Fruit fly (Drosophila melanogaster): ENCODE results near the gene CG4928.

Gene CG4928

DNA sequence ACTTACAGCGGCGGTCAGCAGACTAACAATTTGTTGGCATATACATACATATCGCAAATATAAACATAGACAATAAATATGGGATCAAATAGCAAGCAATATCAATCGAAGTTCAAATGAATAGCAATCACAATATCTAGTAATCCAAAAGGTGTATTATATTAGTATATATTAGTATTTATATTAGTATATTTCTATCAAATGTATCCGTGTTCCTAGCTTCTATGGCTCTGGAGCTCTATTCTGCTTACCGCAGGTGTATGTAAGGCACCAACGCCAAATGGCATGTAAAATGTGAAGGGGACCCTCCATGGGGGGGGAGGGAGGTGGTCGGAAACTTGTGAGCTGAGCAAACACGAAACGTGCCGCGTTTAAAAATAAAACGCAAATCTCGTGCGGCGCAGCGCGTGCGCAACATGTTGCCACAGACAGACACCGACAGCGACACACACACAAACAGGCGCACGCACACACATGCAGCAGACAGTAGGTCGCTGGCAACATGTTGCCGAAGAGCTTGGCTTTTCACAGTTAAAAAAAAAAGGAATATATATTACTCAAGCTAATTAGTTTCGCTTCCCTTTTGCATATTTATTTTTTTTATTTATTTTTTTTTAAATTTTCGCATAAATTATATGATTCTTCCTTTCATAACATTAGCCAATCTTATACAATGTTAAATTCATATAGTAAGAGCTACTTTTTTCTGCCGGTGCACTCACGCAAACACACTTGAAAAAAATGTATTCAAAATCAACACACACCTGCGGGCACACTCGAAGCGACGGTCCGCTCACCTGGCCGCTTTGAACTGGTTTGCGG is 17.7 kb downstream of the CG4928 start (continued):
- no peak for TF ChIP-seq schlank (tag; optimal IDR thresholded peaks at IDR 0.05)
- TF ChIP-seq eve (GFP tag; optimal IDR thresholded peaks at IDR 0.05): peak in 1 of 2 experiments; percentile 64
- 0 out of 3 replicates have a peak, but pooled peaks have one; percentile 32 for TF ChIP-seq Dbx (GFP tag; IDR thresholded peaks at IDR 0.05)
- no peak for TF ChIP-seq CG12744 (GFP tag; optimal IDR thresholded peaks at IDR 0.05)
- TF ChIP-seq dysf (GFP tag; IDR thresholded peaks at IDR 0.05): peak; percentile 80
- TF ChIP-seq Fer2 (tag; optimal IDR thresholded peaks at IDR 0.05): peak; percentile 27
- no peak for TF ChIP-seq luna (GFP tag; optimal IDR thresholded peaks at IDR 0.05)
- TF ChIP-seq dpn (GFP tag; optimal IDR thresholded peaks at IDR 0.05): peak; percentile 32 to 45
- TF ChIP-seq CG10209 (GFP tag; optimal IDR thresholded peaks at IDR 0.05): peak; percentile 55
- no peak for TF ChIP-seq otp (GFP tag; IDR thresholded peaks at IDR 0.05)
- TF ChIP-seq ato (GFP tag; IDR thresholded peaks at IDR 0.05; ENCODE audit: partially characterized antibody): no peak
- no peak for TF ChIP-seq CG34224 (GFP tag; IDR thresholded peaks at IDR 0.05; ENCODE audit: partially characterized antibody)
- no peak for TF ChIP-seq grn (GFP tag; optimal IDR thresholded peaks at IDR 0.05)
- TF ChIP-seq hkb (optimal IDR thresholded peaks at IDR 0.05): no peak
- TF ChIP-seq hkb (GFP tag; IDR thresholded peaks at IDR 0.05): peak; percentile 79
- peak; percentile 46 for TF ChIP-seq CG9437 (GFP tag; optimal IDR thresholded peaks at IDR 0.05)
- no peak for TF ChIP-seq CG2116 (GFP tag; optimal IDR thresholded peaks at IDR 0.05)
- TF ChIP-seq al (GFP tag; IDR thresholded peaks at IDR 0.05): peak; percentile 56
- no peak for TF ChIP-seq Atf3 (GFP tag; optimal IDR thresholded peaks at IDR 0.05)
- peak; percentile 70 for TF ChIP-seq Sox100B (GFP tag; optimal IDR thresholded peaks at IDR 0.05)
- peak; percentile 49 for TF ChIP-seq CG4820 (GFP tag; optimal IDR thresholded peaks at IDR 0.05)
- TF ChIP-seq NK7.1 (GFP tag; optimal IDR thresholded peaks at IDR 0.05): no peak
- no peak for TF ChIP-seq ash1 (GFP tag; optimal IDR thresholded peaks at IDR 0.05)
- no peak for TF ChIP-seq gro (GFP tag; optimal IDR thresholded peaks at IDR 0.05)
- peak; percentile 57 for TF ChIP-seq H2.0 (GFP tag; IDR thresholded peaks at IDR 0.05)
- TF ChIP-seq CG11504 (tag; optimal IDR thresholded peaks at IDR 0.05): peak; percentile 100
- TF ChIP-seq fu2 (GFP tag; optimal IDR thresholded peaks at IDR 0.05): no peak
- no peak for TF ChIP-seq jumu (GFP tag; optimal IDR thresholded peaks at IDR 0.05)
- TF ChIP-seq Dip2 (GFP tag; IDR thresholded peaks at IDR 0.05): no peak
- TF ChIP-seq CG12391 (tag; optimal IDR thresholded peaks at IDR 0.05): peak; percentile 63
- peak; percentile 62 for TF ChIP-seq E2f1 (GFP tag; IDR thresholded peaks at IDR 0.05)
- TF ChIP-seq CG11398 (GFP tag; optimal IDR thresholded peaks at IDR 0.05): no peak
- TF ChIP-seq crp (GFP tag; optimal IDR thresholded peaks at IDR 0.05): no peak
- no peak for TF ChIP-seq hth (optimal IDR thresholded peaks at IDR 0.05)
- peak; percentile 48 for TF ChIP-seq D19A (tag; optimal IDR thresholded peaks at IDR 0.05)
- TF ChIP-seq CG18619 (GFP tag; optimal IDR thresholded peaks at IDR 0.05): peak; percentile 31
- peak; percentile 57 for TF ChIP-seq gsb-n (tag; optimal IDR thresholded peaks at IDR 0.05)
- TF ChIP-seq GATAe (GFP tag; conservative IDR thresholded peaks at IDR 0.05): no peak
- no peak for TF ChIP-seq vfl (GFP tag; optimal IDR thresholded peaks at IDR 0.05)
- TF ChIP-seq CG5953 (GFP tag; IDR thresholded peaks at IDR 0.05): peak; percentile 63; the same call in 1 of the 2 replicates
- TF ChIP-seq corto (GFP tag; optimal IDR thresholded peaks at IDR 0.05): no peak
- TF ChIP-seq nom (GFP tag; optimal IDR thresholded peaks at IDR 0.05): peak; percentile 56
- TF ChIP-seq CG10543 (GFP tag; optimal IDR thresholded peaks at IDR 0.05): peak; percentile 34
- TF ChIP-seq CG2120 (GFP tag; optimal IDR thresholded peaks at IDR 0.05): peak; percentile 57
- TF ChIP-seq E2f2 (GFP tag; IDR thresholded peaks at IDR 0.05): 0 out of 2 replicates have a peak, but pooled peaks have one; percentile 10
- no peak for TF ChIP-seq CG3838 (GFP tag; optimal IDR thresholded peaks at IDR 0.05)
- TF ChIP-seq Mrtf (GFP tag; IDR thresholded peaks at IDR 0.05): peak; percentile 59; the same call in 1 of the 3 replicates
- TF ChIP-seq CG14965 (GFP tag; optimal IDR thresholded peaks at IDR 0.05; ENCODE audit: borderline replicate concordance): no peak
- TF ChIP-seq Rx (GFP tag; IDR thresholded peaks at IDR 0.05): 0 out of 2 replicates have a peak, but pooled peaks have one; percentile 30
- no peak for TF ChIP-seq CG16815 (GFP tag; optimal IDR thresholded peaks at IDR 0.05)
